Worm (Caenorhabditis elegans): ENCODE data around the gene mam-3.

DNA sequence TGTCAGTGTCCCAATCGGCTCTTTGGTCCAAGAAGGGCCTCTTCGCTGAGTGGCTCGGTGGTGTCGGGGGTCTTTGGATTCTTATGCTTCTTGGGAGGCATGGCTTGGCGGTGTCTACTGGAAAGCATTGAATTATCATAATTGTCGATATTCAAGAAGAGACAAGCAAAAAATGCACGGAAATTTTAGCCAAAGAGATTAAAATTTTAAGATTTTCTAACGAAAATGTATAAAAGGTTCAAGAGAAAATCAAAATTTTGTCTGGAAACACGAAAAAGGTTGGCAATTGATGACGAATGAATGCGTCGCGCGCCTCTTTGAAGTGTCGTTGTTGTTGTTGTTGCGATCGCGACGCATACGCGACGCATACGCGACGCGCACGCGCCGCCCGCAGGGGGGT lies 15.7 kb upstream of the mam-3 start, which contains the start of gene Y38H8A.12:
- TF ChIP-seq skn-1 (tag; optimal IDR thresholded peaks at IDR 0.05) = no peak
- no peak for TF ChIP-seq fkh-10 (GFP tag; optimal IDR thresholded peaks at IDR 0.05)
- no peak for TF ChIP-seq mdl-1 (tag; optimal IDR thresholded peaks at IDR 0.05)
- TF ChIP-seq lin-39 (tag; optimal IDR thresholded peaks at IDR 0.05) = no peak
- no peak for TF ChIP-seq R02D3.7 (tag; optimal IDR thresholded peaks at IDR 0.05)
- TF ChIP-seq nhr-11 (tag; optimal IDR thresholded peaks at IDR 0.05) = no peak
- no peak for TF ChIP-seq nhr-12 (tag; optimal IDR thresholded peaks at IDR 0.05)
- no peak for TF ChIP-seq nhr-28 (tag; optimal IDR thresholded peaks at IDR 0.05)
- no peak for TF ChIP-seq ceh-82 (tag; optimal IDR thresholded peaks at IDR 0.05)
- no peak for TF ChIP-seq fkh-2 (tag; optimal IDR thresholded peaks at IDR 0.05)
- TF ChIP-seq ztf-4 (tag; optimal IDR thresholded peaks at IDR 0.05) = no peak
- no peak for TF ChIP-seq pha-4 (tag; optimal IDR thresholded peaks at IDR 0.05)

Data from whole organism, L3 larva.